Fruit fly (Drosophila melanogaster) whole organism, embryonic: ENCODE measurements around the gene Tssk.

Source experiments
- Abd-B ChIP-seq: fragments of 200-800 bp; sonication (Bioruptor generic); optimal IDR thresholded peaks from 2 replicates; lab custom pipeline; 2018; ENCODE audit warnings: missing biosample characterization, mild to moderate bottlenecking, missing genetic modification characterization, moderate library complexity
- Atf6 ChIP-seq: fragments of 200-800 bp; sonication (Bioruptor generic); IDR thresholded peaks from 2 replicates; pipeline ENCODE4 v1.3.6; 2022; ENCODE audit warnings: missing biosample characterization, missing genetic modification characterization
- Bgb ChIP-seq: fragments of 200-800 bp; sonication (Bioruptor generic); IDR thresholded peaks from 2 replicates; pipeline ENCODE4 v1.3.6; 2022; ENCODE audit warnings: missing biosample characterization, missing genetic modification characterization; ENCODE audit not compliant: partially characterized antibody
- CG10274 ChIP-seq: fragments of 200-800 bp; sonication (Bioruptor generic); optimal IDR thresholded peaks from 3 replicates; lab custom pipeline; 2017; ENCODE audit warnings: missing biosample characterization, mild to moderate bottlenecking, missing genetic modification characterization
- CG10321 ChIP-seq: fragments of 200-800 bp; sonication (Bioruptor generic); IDR thresholded peaks from 2 replicates; pipeline ENCODE4 v1.3.6; 2022; ENCODE audit warnings: missing biosample characterization, missing genetic modification characterization
- CG12769 ChIP-seq: fragments of 200-800 bp; sonication (Bioruptor generic); optimal IDR thresholded peaks from 2 replicates; lab custom pipeline; 2019; ENCODE audit warnings: missing biosample characterization, mild to moderate bottlenecking, missing genetic modification characterization, moderate library complexity
- CG13123 ChIP-seq: fragments of 200-800 bp; sonication (Bioruptor generic); optimal IDR thresholded peaks from 2 replicates; lab custom pipeline; 2016; ENCODE audit warnings: missing biosample characterization, missing genetic modification characterization
- CG13775 ChIP-seq: fragments of 200-800 bp; sonication (Bioruptor generic); optimal IDR thresholded peaks from 3 replicates; lab custom pipeline; 2017; ENCODE audit warnings: missing biosample characterization, mild to moderate bottlenecking, missing genetic modification characterization
- CG14441 ChIP-seq: fragments of 200-800 bp; sonication (Bioruptor generic); IDR thresholded peaks from 2 replicates; pipeline ENCODE4 v1.3.6; 2022; ENCODE audit warnings: missing biosample characterization, missing genetic modification characterization
- CG1529 ChIP-seq: fragments of 200-800 bp; sonication (Bioruptor generic); optimal IDR thresholded peaks from 3 replicates; lab custom pipeline; 2018; ENCODE audit warnings: missing biosample characterization, missing genetic modification characterization
- CG1603 ChIP-seq: fragments of 200-800 bp; sonication (Bioruptor generic); optimal IDR thresholded peaks from 2 replicates; lab custom pipeline; 2019; ENCODE audit warnings: missing biosample characterization, mild to moderate bottlenecking, missing genetic modification characterization, moderate library complexity
- CG2129 ChIP-seq: fragments of 200-800 bp; sonication (Bioruptor generic); IDR thresholded peaks from 2 replicates; pipeline ENCODE4 v1.3.6; 2022; ENCODE audit warnings: missing biosample characterization, missing genetic modification characterization; ENCODE audit not compliant: partially characterized antibody
- CG2199 ChIP-seq: fragments of 200-800 bp; sonication (Bioruptor generic); IDR thresholded peaks from 3 replicates; pipeline ENCODE4 v1.3.6; 2022; ENCODE audit warnings: missing biosample characterization, missing genetic modification characterization
- CG3281 ChIP-seq: fragments of 200-800 bp; sonication (Bioruptor generic); optimal IDR thresholded peaks from 3 replicates; lab custom pipeline; 2017; ENCODE audit warnings: missing biosample characterization, mild to moderate bottlenecking, missing genetic modification characterization
- CG34224 ChIP-seq: fragments of 200-800 bp; sonication (Bioruptor generic); IDR thresholded peaks from 3 replicates; pipeline ENCODE4 v1.3.6; 2022; ENCODE audit warnings: missing biosample characterization, missing genetic modification characterization; ENCODE audit not compliant: partially characterized antibody
- CG7963 ChIP-seq: fragments of 200-800 bp; sonication (Bioruptor generic); IDR thresholded peaks from 3 replicates; pipeline ENCODE4 v1.3.6; 2022; ENCODE audit warnings: missing biosample characterization, missing genetic modification characterization; ENCODE audit not compliant: partially characterized antibody
- CG8281 ChIP-seq: fragments of 200-800 bp; sonication (Bioruptor generic); optimal IDR thresholded peaks from 2 replicates; lab custom pipeline; 2018; ENCODE audit warnings: missing biosample characterization, mild to moderate bottlenecking, missing genetic modification characterization, moderate library complexity
- CHES-1-like ChIP-seq: fragments of 200-800 bp; sonication (Bioruptor generic); optimal IDR thresholded peaks from 2 replicates; lab custom pipeline; 2016; ENCODE audit warnings: missing biosample characterization, missing genetic modification characterization
- D ChIP-seq, 2 experiments: fragments of 200-800 bp in 1 of 2; fragments of >200 bp in 1 of 2; sonication (Bioruptor generic) in 1 of 2; optimal IDR thresholded peaks; 2 replicates in 1 of 2; 3 replicates in 1 of 2; lab custom pipeline; 2017; ENCODE audit warnings: mild to moderate bottlenecking in 1 of 2, missing biosample characterization in 1 of 2, missing genetic modification characterization in 1 of 2, missing genetic modification reagents in 1 of 2
- Dbx ChIP-seq: fragments of 200-800 bp; sonication (Bioruptor generic); IDR thresholded peaks from 3 replicates; pipeline ENCODE4 v1.3.6; 2022; ENCODE audit warnings: missing biosample characterization, missing genetic modification characterization
- Dek ChIP-seq: fragments of 200-800 bp; sonication (Bioruptor generic); optimal IDR thresholded peaks from 3 replicates; lab custom pipeline; 2019; ENCODE audit warnings: missing biosample characterization, mild to moderate bottlenecking, missing genetic modification characterization, moderate library complexity
- E2f1 ChIP-seq: fragments of 200-800 bp; sonication (Bioruptor generic); IDR thresholded peaks from 2 replicates; pipeline ENCODE4 v1.3.6; 2022; ENCODE audit warnings: missing biosample characterization, missing genetic modification characterization
- HmgD ChIP-seq: fragments of 200-800 bp; sonication (Bioruptor generic); optimal IDR thresholded peaks from 3 replicates; lab custom pipeline; 2016; ENCODE audit warnings: missing biosample characterization, missing genetic modification characterization
- Hsf ChIP-seq: fragments of 200-800 bp; sonication (Bioruptor generic); optimal IDR thresholded peaks from 3 replicates; lab custom pipeline; 2016; ENCODE audit warnings: missing biosample characterization, missing genetic modification characterization
- Meics ChIP-seq: fragments of 200-800 bp; sonication (Bioruptor generic); optimal IDR thresholded peaks from 2 replicates; lab custom pipeline; 2017; ENCODE audit warnings: missing biosample characterization, mild to moderate bottlenecking, missing genetic modification characterization
- Oaz ChIP-seq: fragments of 200-800 bp; sonication (Bioruptor generic); IDR thresholded peaks from 2 replicates; pipeline ENCODE4 v1.3.6; 2022; ENCODE audit warnings: missing biosample characterization, missing genetic modification characterization
- Sox102F ChIP-seq: fragments of 200-800 bp; sonication (Bioruptor generic); optimal IDR thresholded peaks from 2 replicates; lab custom pipeline; 2018; ENCODE audit warnings: missing biosample characterization, mild to moderate bottlenecking, missing genetic modification characterization, moderate library complexity
- Sry-β ChIP-seq: fragments of 200-800 bp; sonication (Bioruptor generic); optimal IDR thresholded peaks from 2 replicates; lab custom pipeline; 2018; ENCODE audit warnings: missing biosample characterization, mild to moderate bottlenecking, missing genetic modification characterization, moderate library complexity
- bsh ChIP-seq, 2 experiments: fragments of 200-800 bp; sonication (Bioruptor generic); optimal IDR thresholded peaks; 2 replicates each; lab custom pipeline; 2017 to 2018; ENCODE audit warnings: mild to moderate bottlenecking in 2 of 2, missing biosample characterization in 2 of 2, missing genetic modification characterization in 2 of 2, moderate library complexity in 1 of 2
- cas ChIP-seq: fragments of 200-800 bp; sonication (Bioruptor generic); IDR thresholded peaks from 2 replicates; pipeline ENCODE4 v1.3.6; 2022; ENCODE audit warnings: missing biosample characterization, missing genetic modification characterization
- caup ChIP-seq: fragments of 200-800 bp; sonication (Bioruptor generic); optimal IDR thresholded peaks from 3 replicates; lab custom pipeline; 2017; ENCODE audit warnings: missing biosample characterization, mild to moderate bottlenecking, missing genetic modification characterization, moderate library complexity; ENCODE audit not compliant: severe bottlenecking
- crp ChIP-seq, 2 experiments: fragments of 200-800 bp; sonication (Bioruptor generic); optimal IDR thresholded peaks; 2 replicates in 1 of 2; 3 replicates in 1 of 2; lab custom pipeline; 2017; ENCODE audit warnings: missing biosample characterization in 2 of 2, missing genetic modification characterization in 2 of 2, mild to moderate bottlenecking in 1 of 2, moderate library complexity in 1 of 2
- fu2 ChIP-seq: fragments of 200-800 bp; sonication (Bioruptor generic); optimal IDR thresholded peaks from 2 replicates; lab custom pipeline; 2016; ENCODE audit warnings: missing biosample characterization, missing genetic modification characterization
- gfzf ChIP-seq: fragments of 200-800 bp; sonication (Bioruptor generic); optimal IDR thresholded peaks from 2 replicates; lab custom pipeline; 2016; ENCODE audit warnings: missing biosample characterization, mild to moderate bottlenecking, missing genetic modification characterization, moderate library complexity
- hkb ChIP-seq, 2 experiments: fragments of 200-800 bp in 1 of 2; fragments of >200 bp in 1 of 2; sonication (Bioruptor generic) in 1 of 2; IDR thresholded peaks in 1 of 2; optimal IDR thresholded peaks in 1 of 2; 2 replicates each; pipeline versions ENCODE4 v1.3.6 to Lab custom; 2017 to 2022; ENCODE audit warnings: missing biosample characterization in 1 of 2, missing genetic modification characterization in 1 of 2
- jing ChIP-seq: fragments of 200-800 bp; sonication (Bioruptor generic); optimal IDR thresholded peaks from 2 replicates; lab custom pipeline; 2018; ENCODE audit warnings: missing biosample characterization, mild to moderate bottlenecking, missing genetic modification characterization
- kah ChIP-seq: fragments of 200-800 bp; sonication (Bioruptor generic); optimal IDR thresholded peaks from 2 replicates; lab custom pipeline; 2018; ENCODE audit warnings: missing biosample characterization, mild to moderate bottlenecking, missing genetic modification characterization
- lov ChIP-seq, 2 experiments: fragments of 200-800 bp in 1 of 2; fragments of >200 bp in 1 of 2; sonication (Bioruptor generic) in 1 of 2; IDR thresholded peaks in 1 of 2; optimal IDR thresholded peaks in 1 of 2; 2 replicates in 1 of 2; 3 replicates in 1 of 2; pipeline versions ENCODE4 v1.3.6 to Lab custom; 2017 to 2022; ENCODE audit warnings: missing biosample characterization in 1 of 2, missing genetic modification characterization in 1 of 2
- nerfin-1 ChIP-seq: fragments of 200-800 bp; sonication (Bioruptor generic); optimal IDR thresholded peaks from 3 replicates; lab custom pipeline; 2019; ENCODE audit warnings: missing biosample characterization, mild to moderate bottlenecking, missing genetic modification characterization, moderate library complexity
- nmo ChIP-seq: fragments of 200-800 bp; sonication (Bioruptor generic); optimal IDR thresholded peaks from 2 replicates; lab custom pipeline; 2018; ENCODE audit warnings: missing biosample characterization, mild to moderate bottlenecking, missing genetic modification characterization, moderate library complexity
- oc ChIP-seq: fragments of 200-800 bp; sonication (Bioruptor generic); optimal IDR thresholded peaks from 2 replicates; lab custom pipeline; 2018; ENCODE audit warnings: missing biosample characterization, mild to moderate bottlenecking, missing genetic modification characterization, moderate library complexity
- schlank ChIP-seq: fragments of 200-800 bp; sonication (Bioruptor generic); optimal IDR thresholded peaks from 2 replicates; lab custom pipeline; 2018; ENCODE audit warnings: missing biosample characterization, mild to moderate bottlenecking, missing genetic modification characterization
- sr ChIP-seq: fragments of 200-800 bp; sonication (Bioruptor generic); IDR thresholded peaks from 3 replicates; pipeline ENCODE4 v1.3.6; 2022; ENCODE audit warnings: missing biosample characterization, missing genetic modification characterization
- tgo ChIP-seq: fragments of 200-800 bp; sonication (Bioruptor generic); IDR thresholded peaks from 3 replicates; pipeline ENCODE4 v1.3.6; 2022; ENCODE audit warnings: missing biosample characterization, missing genetic modification characterization
- ttk ChIP-seq: fragments of 200-800 bp; sonication (Bioruptor generic); IDR thresholded peaks from 2 replicates; pipeline ENCODE4 v2.1.2; 2022; ENCODE audit warnings: missing biosample characterization, missing genetic modification characterization
- unc-4 ChIP-seq: fragments of 200-800 bp; sonication (Bioruptor generic); IDR thresholded peaks from 2 replicates; pipeline ENCODE4 v1.3.6; 2022; ENCODE audit warnings: missing biosample characterization, missing genetic modification characterization; ENCODE audit not compliant: partially characterized antibody
- vfl ChIP-seq: fragments of 200-800 bp; sonication (Bioruptor generic); optimal IDR thresholded peaks from 2 replicates; lab custom pipeline; 2016; ENCODE audit warnings: missing biosample characterization, missing genetic modification characterization

The Tssk gene

DNA sequence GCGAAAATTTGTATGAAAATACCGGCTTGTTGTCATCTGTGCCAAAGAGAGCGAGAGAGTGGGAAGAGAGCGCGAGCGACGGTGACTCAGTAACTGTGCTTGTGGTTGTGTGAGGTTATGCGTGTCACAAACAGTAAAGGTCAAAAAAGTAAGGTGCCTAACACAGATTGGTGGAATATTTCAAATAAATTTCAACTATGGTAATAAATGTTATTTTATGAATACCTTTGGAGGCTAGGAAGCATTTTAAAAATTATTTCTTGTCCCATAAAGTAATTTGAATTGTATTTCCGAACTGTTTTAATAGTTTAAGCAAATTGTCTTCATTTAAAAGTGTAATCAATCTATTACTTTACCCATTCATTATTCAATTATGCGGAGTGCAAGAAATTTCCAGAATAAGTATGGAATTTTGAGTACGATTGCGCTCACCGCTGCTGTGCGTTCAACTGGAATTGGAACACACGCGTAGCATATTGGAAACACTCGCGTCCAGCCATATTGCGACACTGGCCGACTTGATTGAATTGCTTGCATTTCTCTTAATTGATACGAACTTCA, 24.7 kb upstream of the Tssk start (continued):
- TF ChIP-seq fu2 (GFP tag; lab: Kevin White, UChicago) (peak; percentile 95), sr (GFP tag; lab: Robert Waterston, UW) (no peak), CG14441 (peak; percentile 86), nmo (GFP tag; lab: Kevin White, UChicago) (peak; percentile 96), Abd-B (peak; percentile 88), schlank (tag; lab: Kevin White, UChicago) (peak; percentile 76), CG1529 (peak; percentile 93), CG7963 (GFP tag; lab: Robert Waterston, UW) (no peak), Bgb (GFP tag; lab: Robert Waterston, UW) (no peak), CHES-1-like (GFP tag; lab: Kevin White, UChicago) (peak; percentile 95), Atf6 (peak; percentile 94), lov (optimal IDR thresholded peaks at IDR 0.05; lab: Kevin White, UChicago) (no peak), lov (GFP tag; IDR thresholded peaks at IDR 0.05; lab: Robert Waterston, UW) (peak; percentile 70; the same call in 1 of the 3 replicates), cas (GFP tag; lab: Robert Waterston, UW) (peak; percentile 76; the same call in 1 of the 2 replicates), CG13123 (GFP tag; lab: Kevin White, UChicago) (peak; percentile 78), Oaz (GFP tag; lab: Robert Waterston, UW) (peak; percentile 85), tgo (GFP tag; lab: Robert Waterston, UW) (peak; percentile 93), D (optimal IDR thresholded peaks at IDR 0.05; lab: Kevin White, UChicago) (no peak), D (GFP tag; optimal IDR thresholded peaks at IDR 0.05; lab: Kevin White, UChicago) (peak; percentile 92), jing (GFP tag; lab: Kevin White, UChicago) (peak; percentile 89), CG8281 (peak; percentile 74), HmgD (GFP tag; lab: Kevin White, UChicago) (peak; percentile 61), crp (GFP tag; optimal IDR thresholded peaks at IDR 0.05; lab: Kevin White, UChicago) (peak in 1 of 2 experiments; percentile 62), Sry-β (GFP tag; lab: Kevin White, UChicago) (peak; percentile 32), CG10274 (peak; percentile 75), CG13775 (GFP tag; lab: Kevin White, UChicago) (peak; percentile 96), CG12769 (peak; percentile 95), CG34224 (no peak), CG3281 (GFP tag; lab: Kevin White, UChicago) (peak; percentile 95), ttk (GFP tag; lab: Robert Waterston, UW) (peak; percentile 88), CG2199 (peak; percentile 64; the same call in 1 of the 3 replicates), unc-4 (no peak), Sox102F (GFP tag; lab: Kevin White, UChicago) (peak; percentile 96), Meics (peak; percentile 94), E2f1 (GFP tag; lab: Robert Waterston, UW) (peak; percentile 91), CG10321 (peak; percentile 64), gfzf (GFP tag; lab: Kevin White, UChicago) (no peak), nerfin-1 (tag; lab: Kevin White, UChicago) (peak; percentile 85), kah (GFP tag; lab: Kevin White, UChicago) (peak; percentile 63), bsh (GFP tag; optimal IDR thresholded peaks at IDR 0.05; lab: Kevin White, UChicago) (peak; percentile 94 to 95), oc (peak; percentile 89), Hsf (GFP tag; lab: Kevin White, UChicago) (peak; percentile 96), hkb (optimal IDR thresholded peaks at IDR 0.05; lab: Kevin White, UChicago) (no peak), hkb (GFP tag; IDR thresholded peaks at IDR 0.05; lab: Robert Waterston, UW) (peak; percentile 94), CG2129 (GFP tag; lab: Robert Waterston, UW) (no peak), Dbx (GFP tag; lab: Robert Waterston, UW) (peak; percentile 93), vfl (GFP tag; lab: Kevin White, UChicago) (peak; percentile 75), Dek (peak; percentile 92), caup (GFP tag; lab: Kevin White, UChicago) (peak; percentile 93), CG1603 (tag; lab: Kevin White, UChicago) (peak; percentile 88)
